Worm (Caenorhabditis elegans) whole organism, young adult: ENCODE results near the gene drd-5.

ENCODE experiments used
- Y79H2A.3 ChIP-seq: fragments of 200-800 bp; sonication (Bioruptor generic); conservative IDR thresholded peaks from 2 replicates; pipeline ENCODE4 v1.3.6; 2022; ENCODE audit warnings: missing genetic modification reagents, missing genetic modification characterization, missing compliant biosample characterization
- dpff-1 ChIP-seq: sonication (generic microtip); optimal IDR thresholded peaks from 2 replicates; lab custom pipeline; 2017; ENCODE audit warnings: mild to moderate bottlenecking, missing genetic modification characterization, missing compliant biosample characterization
- let-526 ChIP-seq: fragments of 200-800 bp; sonication (Bioruptor generic); IDR thresholded peaks from 2 replicates; pipeline ENCODE4 v1.3.6; 2022; ENCODE audit warnings: missing genetic modification reagents, missing genetic modification characterization, missing compliant biosample characterization
- madf-10 ChIP-seq: sonication (generic microtip); optimal IDR thresholded peaks from 2 replicates; lab custom pipeline; 2016; ENCODE audit warnings: mild to moderate bottlenecking, missing genetic modification characterization, missing compliant biosample characterization
- mcd-1 ChIP-seq: fragments of 200-800 bp; sonication (Bioruptor generic); IDR thresholded peaks from 2 replicates; pipeline ENCODE4 v1.3.6; 2022; ENCODE audit warnings: missing genetic modification reagents, missing genetic modification characterization, missing compliant biosample characterization
- nfya-1 ChIP-seq: sonication (generic microtip); optimal IDR thresholded peaks from 2 replicates; lab custom pipeline; 2017; ENCODE audit warnings: antibody characterized with exemption, missing compliant biosample characterization, missing genetic modification characterization, borderline replicate concordance; ENCODE audit not compliant: insufficient read depth
- nfya-2 ChIP-seq: fragments of 200-800 bp; sonication (Bioruptor generic); IDR thresholded peaks from 2 replicates; pipeline ENCODE4 v1.3.6; 2022; ENCODE audit warnings: missing genetic modification reagents, missing genetic modification characterization, missing compliant biosample characterization
- somi-1 ChIP-seq: fragments of 200-800 bp; sonication (Bioruptor generic); optimal IDR thresholded peaks from 2 replicates; lab custom pipeline; 2018; ENCODE audit warnings: mild to moderate bottlenecking, missing genetic modification characterization, missing compliant biosample characterization
- tlf-1 ChIP-seq: fragments of 200-800 bp; sonication (Bioruptor generic); optimal IDR thresholded peaks from 2 replicates; lab custom pipeline; 2018; ENCODE audit warnings: mild to moderate bottlenecking, missing genetic modification characterization, missing compliant biosample characterization

- TF ChIP-seq tlf-1 (GFP tag; lab: Kevin White, UChicago) (no peak), Y79H2A.3 (GFP tag; lab: Robert Waterston, UW) (no peak), dpff-1 (no peak), madf-10 (tag; lab: Kevin White, UChicago) (no peak), nfya-1 (tag; lab: Kevin White, UChicago) (no peak), mcd-1 (GFP tag; lab: Robert Waterston, UW) (no peak), somi-1 (GFP tag; lab: Kevin White, UChicago) (no peak), let-526 (GFP tag; lab: Robert Waterston, UW) (no peak), nfya-2 (no peak)
These were observed 27.2 kb downstream of the drd-5 start, which contains the start of gene srh-11 for ce11 chrX:8318950-8319349.
